Fruit fly (Drosophila melanogaster): Measurements from ENCODE around the gene fred.

Gene fred

dm6 chr2L:3862437-3863041 lies 129.0 kb downstream of the fred start, which contains the start of gene TTLL4B:
TTLL4B (plus strand) TSS chr2L:3862668.
- TF ChIP-seq CG17801 (GFP tag; optimal IDR thresholded peaks at IDR 0.05; ENCODE audit: partially characterized antibody), result peak; percentile 21

dm6 chr2L:3861388-3861787 lies 130.1 kb downstream of the fred start:
- TF ChIP-seq CG17801 (GFP tag; optimal IDR thresholded peaks at IDR 0.05; ENCODE audit: partially characterized antibody), result no peak

- no peak for TF ChIP-seq CG17801 (GFP tag; optimal IDR thresholded peaks at IDR 0.05; ENCODE audit: partially characterized antibody)
Measured at dm6 chr2L:3858118-3858517, 133.4 kb downstream of the fred start.

- TF ChIP-seq CG17801 (GFP tag; optimal IDR thresholded peaks at IDR 0.05; ENCODE audit: partially characterized antibody), result no peak
Measured at dm6 chr2L:3856372-3856771, 135.1 kb downstream of the fred start.

dm6 chr2L:3855528-3856189 lies 135.9 kb downstream of the fred start:
- TF ChIP-seq CG17801 (GFP tag; optimal IDR thresholded peaks at IDR 0.05; ENCODE audit: partially characterized antibody), result no peak

- TF ChIP-seq CG17801 (GFP tag; optimal IDR thresholded peaks at IDR 0.05; ENCODE audit: partially characterized antibody), result no peak
Measured at dm6 chr2L:3853507-3854030, 137.9 kb downstream of the fred start.
